Worm (Caenorhabditis elegans) whole organism, L2 larva: ENCODE measurements around the gene H10E21.1.
A peak's percentile ranks its signal among the peaks of the same experiment; 100 is the strongest.

Experiments used
- C34F6.9 ChIP-seq: fragments of 150-350 bp; optimal IDR thresholded peaks from 2 replicates; lab custom pipeline; 2014; ENCODE audit warnings: missing biosample characterization, missing genetic modification characterization
- F13H6.1 ChIP-seq: sonication (generic microtip); optimal IDR thresholded peaks from 2 replicates; lab custom pipeline; 2016; ENCODE audit warnings: missing genetic modification characterization, missing compliant biosample characterization
- R02D3.7 ChIP-seq: fragments of 150-350 bp; optimal IDR thresholded peaks from 2 replicates; lab custom pipeline; 2014; ENCODE audit warnings: missing biosample characterization, missing genetic modification characterization
- Y55F3AM.14 ChIP-seq: fragments of 200-800 bp; sonication (Bioruptor generic); optimal IDR thresholded peaks from 2 replicates; lab custom pipeline; 2018; ENCODE audit warnings: mild to moderate bottlenecking, missing genetic modification characterization, missing compliant biosample characterization
- alr-1 ChIP-seq: fragments of 150-350 bp; optimal IDR thresholded peaks from 2 replicates; lab custom pipeline; 2014; ENCODE audit warnings: missing biosample characterization, missing genetic modification characterization
- blmp-1 ChIP-seq: sonication (generic microtip); optimal IDR thresholded peaks from 2 replicates; lab custom pipeline; 2017; ENCODE audit warnings: missing genetic modification characterization, mild to moderate bottlenecking, missing compliant biosample characterization, antibody characterized with exemption, moderate library complexity; ENCODE audit not compliant: insufficient read depth
- ceh-16 ChIP-seq: fragments of 150-350 bp; optimal IDR thresholded peaks from 2 replicates; lab custom pipeline; 2014; ENCODE audit warnings: missing biosample characterization, missing genetic modification characterization
- ceh-82 ChIP-seq: fragments of 150-350 bp; optimal IDR thresholded peaks from 2 replicates; lab custom pipeline; 2014; ENCODE audit warnings: missing biosample characterization, missing genetic modification characterization
- crh-2 ChIP-seq: sonication (generic microtip); optimal IDR thresholded peaks from 2 replicates; lab custom pipeline; 2017; ENCODE audit warnings: missing biosample characterization, missing genetic modification characterization
- dmd-4 ChIP-seq: sonication (generic microtip); optimal IDR thresholded peaks from 2 replicates; lab custom pipeline; 2017; ENCODE audit warnings: missing biosample characterization, missing genetic modification characterization
- egl-27 ChIP-seq: sonication (generic microtip); optimal IDR thresholded peaks from 3 replicates; lab custom pipeline; 2017; ENCODE audit warnings: missing biosample characterization, missing genetic modification reagents, missing genetic modification characterization
- elt-1 ChIP-seq: fragments of 150-350 bp; optimal IDR thresholded peaks from 2 replicates; lab custom pipeline; 2014; ENCODE audit warnings: missing biosample characterization, missing genetic modification characterization
- elt-3 ChIP-seq: sonication (generic microtip); optimal IDR thresholded peaks from 2 replicates; lab custom pipeline; 2017; ENCODE audit warnings: missing biosample characterization, missing genetic modification characterization
- fos-1 ChIP-seq: fragments of 150-350 bp; optimal IDR thresholded peaks from 2 replicates; lab custom pipeline; 2014; ENCODE audit warnings: missing biosample characterization, missing genetic modification characterization
- lin-11 ChIP-seq: fragments of 150-350 bp; sonication (generic microtip); optimal IDR thresholded peaks from 2 replicates; lab custom pipeline; 2014; ENCODE audit warnings: missing biosample characterization, missing genetic modification characterization, inconsistent platforms, mixed read lengths
- lin-13 ChIP-seq: fragments of 150-350 bp; optimal IDR thresholded peaks from 2 replicates; lab custom pipeline; 2014; ENCODE audit warnings: missing biosample characterization, missing genetic modification reagents, missing genetic modification characterization
- lsy-2 ChIP-seq, 2 experiments: fragments of 150-350 bp in 1 of 2; sonication (generic microtip) in 1 of 2; optimal IDR thresholded peaks; 2 replicates each; lab custom pipeline; 2014 to 2017; ENCODE audit warnings: missing biosample characterization in 2 of 2, missing genetic modification characterization in 2 of 2
- mab-5 ChIP-seq: fragments of 150-350 bp; optimal IDR thresholded peaks from 2 replicates; lab custom pipeline; 2014; ENCODE audit warnings: missing biosample characterization, missing genetic modification characterization
- mbf-1 ChIP-seq: sonication (generic microtip); optimal IDR thresholded peaks from 2 replicates; lab custom pipeline; 2017; ENCODE audit warnings: missing biosample characterization, missing genetic modification characterization
- mdl-1 ChIP-seq, 2 experiments: fragments of 150-350 bp in 1 of 2; sonication (generic microtip) in 1 of 2; optimal IDR thresholded peaks; 2 replicates each; lab custom pipeline; 2017; ENCODE audit warnings: missing biosample characterization in 2 of 2, missing genetic modification characterization in 2 of 2
- nhr-10 ChIP-seq: sonication (generic microtip); optimal IDR thresholded peaks from 2 replicates; lab custom pipeline; 2017; ENCODE audit warnings: missing biosample characterization, missing genetic modification characterization
- nhr-11 ChIP-seq: fragments of 150-350 bp; optimal IDR thresholded peaks from 2 replicates; lab custom pipeline; 2014; ENCODE audit warnings: missing biosample characterization, missing genetic modification characterization
- nhr-12 ChIP-seq: fragments of 150-350 bp; optimal IDR thresholded peaks from 2 replicates; lab custom pipeline; 2014; ENCODE audit warnings: missing biosample characterization, missing genetic modification characterization
- nhr-129 ChIP-seq: fragments of 150-350 bp; optimal IDR thresholded peaks from 2 replicates; lab custom pipeline; 2014; ENCODE audit warnings: missing biosample characterization, missing genetic modification characterization
- nhr-21 ChIP-seq: fragments of 150-350 bp; optimal IDR thresholded peaks from 2 replicates; lab custom pipeline; 2014; ENCODE audit warnings: missing biosample characterization, missing genetic modification characterization
- nhr-237 ChIP-seq: fragments of 150-350 bp; optimal IDR thresholded peaks from 2 replicates; lab custom pipeline; 2014; ENCODE audit warnings: missing biosample characterization, missing genetic modification characterization
- nhr-6 ChIP-seq: fragments of 150-350 bp; optimal IDR thresholded peaks from 2 replicates; lab custom pipeline; 2014; ENCODE audit warnings: missing biosample characterization, missing genetic modification characterization
- nhr-77 ChIP-seq: fragments of 150-350 bp; optimal IDR thresholded peaks from 2 replicates; lab custom pipeline; 2014; ENCODE audit warnings: missing biosample characterization, missing genetic modification characterization
- peb-1 ChIP-seq: fragments of 150-350 bp; optimal IDR thresholded peaks from 2 replicates; lab custom pipeline; 2014; ENCODE audit warnings: missing biosample characterization, missing genetic modification characterization
- sem-4 ChIP-seq: fragments of 150-350 bp; optimal IDR thresholded peaks from 2 replicates; lab custom pipeline; 2014; ENCODE audit warnings: missing biosample characterization, missing genetic modification reagents, missing genetic modification characterization
- skn-1 ChIP-seq: sonication (generic microtip); optimal IDR thresholded peaks from 2 replicates; lab custom pipeline; 2017; ENCODE audit warnings: missing biosample characterization, missing genetic modification characterization
- sma-3 ChIP-seq: sonication (generic microtip); optimal IDR thresholded peaks from 2 replicates; lab custom pipeline; 2016; ENCODE audit warnings: missing genetic modification reagents, missing genetic modification characterization, missing compliant biosample characterization
- sma-9 ChIP-seq, 2 experiments: fragments of 150-350 bp in 1 of 2; sonication (generic microtip) in 1 of 2; optimal IDR thresholded peaks; 2 replicates each; lab custom pipeline; 2014 to 2016; ENCODE audit warnings: missing genetic modification characterization in 2 of 2, mild to moderate bottlenecking in 1 of 2, missing biosample characterization in 1 of 2, missing compliant biosample characterization in 1 of 2, missing genetic modification reagents in 1 of 2, moderate library complexity in 1 of 2
- unc-39 ChIP-seq: fragments of 150-350 bp; optimal IDR thresholded peaks from 2 replicates; lab custom pipeline; 2014; ENCODE audit warnings: missing biosample characterization, missing genetic modification characterization
- unc-55 ChIP-seq: fragments of 150-350 bp; sonication (generic microtip); optimal IDR thresholded peaks from 3 replicates; lab custom pipeline; 2014; ENCODE audit warnings: missing biosample characterization, missing genetic modification reagents, missing genetic modification characterization
- zag-1 ChIP-seq: fragments of 150-350 bp; optimal IDR thresholded peaks from 2 replicates; lab custom pipeline; 2014; ENCODE audit warnings: missing biosample characterization, missing genetic modification characterization
- ztf-1 ChIP-seq: fragments of 200-800 bp; sonication (Bioruptor generic); conservative IDR thresholded peaks from 2 replicates; pipeline ENCODE4 v1.3.6; 2022; ENCODE audit warnings: missing genetic modification characterization, missing compliant biosample characterization
- ztf-11 ChIP-seq: sonication (generic microtip); optimal IDR thresholded peaks from 2 replicates; lab custom pipeline; 2017; ENCODE audit warnings: missing biosample characterization, missing genetic modification characterization
- ztf-4 ChIP-seq: fragments of 150-350 bp; optimal IDR thresholded peaks from 2 replicates; lab custom pipeline; 2014; ENCODE audit warnings: missing biosample characterization, missing genetic modification characterization

Gene H10E21.1

ce11 chrIII:17558-17957 lies 2.0 kb downstream of the H10E21.1 start:
- no peak for TF ChIP-seq nhr-77 (tag; lab: Kevin White, UChicago)
- TF ChIP-seq nhr-11 (tag; lab: Kevin White, UChicago): no peak
- no peak for TF ChIP-seq ztf-1 (GFP tag; lab: Robert Waterston, UW)
- TF ChIP-seq nhr-6 (tag; lab: Kevin White, UChicago): no peak

ce11 chrIII:19509-19908 lies 3.9 kb downstream of the H10E21.1 start, which contains the start of gene H10E21.4:
Gene H10E21.4, minus strand, starts transcription at chrIII:19675.
- TF ChIP-seq nhr-237 (no peak), blmp-1 (tag; lab: Kevin White, UChicago) (no peak), zag-1 (tag; lab: Kevin White, UChicago) (no peak), unc-39 (no peak), ztf-11 (tag; lab: Kevin White, UChicago) (no peak), sem-4 (tag; lab: Kevin White, UChicago) (no peak)
- TF ChIP-seq, all 48 proteins: peak for 0

ce11 chrIII:21276-21675 lies 5.7 kb downstream of the H10E21.1 start:
- TF ChIP-seq lsy-2 (tag; optimal IDR thresholded peaks at IDR 0.05; lab: Kevin White, UChicago) (no peak), ztf-1 (GFP tag; lab: Robert Waterston, UW) (no peak), nhr-237 (no peak), unc-55 (no peak), mdl-1 (tag; optimal IDR thresholded peaks at IDR 0.05; lab: Kevin White, UChicago) (no peak), nhr-129 (no peak), lin-11 (no peak), crh-2 (no peak), sma-3 (no peak)
- TF ChIP-seq, all 48 proteins: peak for 0

ce11 chrIII:23862-24261 lies 8.3 kb downstream of the H10E21.1 start, which contains the start of gene H10E21.5:
Gene H10E21.5, minus strand, starts transcription at chrIII:23962.
- TF ChIP-seq ztf-11 (tag; lab: Kevin White, UChicago) (no peak), nhr-21 (no peak), mbf-1 (tag; lab: Kevin White, UChicago) (no peak), lin-11 (no peak), ceh-16 (tag; lab: Kevin White, UChicago) (no peak), nhr-11 (tag; lab: Kevin White, UChicago) (no peak), crh-2 (no peak), egl-27 (no peak), dmd-4 (no peak), mdl-1 (tag; optimal IDR thresholded peaks at IDR 0.05; lab: Kevin White, UChicago) (no peak), nhr-12 (tag; lab: Kevin White, UChicago) (no peak)

- TF ChIP-seq zag-1 (tag; lab: Kevin White, UChicago): peak; percentile 74
- TF ChIP-seq Y55F3AM.14 (GFP tag; lab: Kevin White, UChicago): peak; percentile 11
- TF ChIP-seq crh-2: peak; percentile 54
- TF ChIP-seq ztf-1 (GFP tag; lab: Robert Waterston, UW): no peak
- peak; percentile 87 for TF ChIP-seq sma-9 (GFP tag; optimal IDR thresholded peaks at IDR 0.05; lab: Kevin White, UChicago)
- no peak for TF ChIP-seq sma-9 (tag; optimal IDR thresholded peaks at IDR 0.05; lab: Kevin White, UChicago)
- TF ChIP-seq unc-55: peak; percentile 88
- TF ChIP-seq elt-3 (tag; lab: Kevin White, UChicago): no peak
- no peak for TF ChIP-seq blmp-1 (tag; lab: Kevin White, UChicago)
- TF ChIP-seq skn-1 (tag; lab: Kevin White, UChicago): no peak
- peak; percentile 79 for TF ChIP-seq C34F6.9 (tag; lab: Kevin White, UChicago)
- no peak for TF ChIP-seq R02D3.7 (tag; lab: Kevin White, UChicago)
- peak; percentile 62 for TF ChIP-seq lin-13
- peak; percentile 22 for TF ChIP-seq fos-1
- peak; percentile 44 to 70 for TF ChIP-seq lsy-2 (tag; optimal IDR thresholded peaks at IDR 0.05; lab: Kevin White, UChicago)
- peak; percentile 17 for TF ChIP-seq ceh-82 (tag; lab: Kevin White, UChicago)
- peak; percentile 75 for TF ChIP-seq nhr-129
- peak; percentile 77 for TF ChIP-seq F13H6.1 (tag; lab: Kevin White, UChicago)
- TF ChIP-seq nhr-21: peak; percentile 33
- TF ChIP-seq alr-1 (tag; lab: Kevin White, UChicago): no peak
- peak; percentile 59 for TF ChIP-seq egl-27
- no peak for TF ChIP-seq mbf-1 (tag; lab: Kevin White, UChicago)
- no peak for TF ChIP-seq peb-1 (tag; lab: Kevin White, UChicago)
- peak; percentile 72 to 85 for TF ChIP-seq mdl-1 (tag; optimal IDR thresholded peaks at IDR 0.05; lab: Kevin White, UChicago)
- TF ChIP-seq mab-5 (tag; lab: Kevin White, UChicago): peak; percentile 32
- no peak for TF ChIP-seq nhr-10 (tag; lab: Kevin White, UChicago)
- TF ChIP-seq nhr-6 (tag; lab: Kevin White, UChicago): peak; percentile 39
- TF ChIP-seq ztf-4: peak; percentile 47
- TF ChIP-seq elt-1 (tag; lab: Kevin White, UChicago): no peak
- peak; percentile 86 for TF ChIP-seq lin-11
These were observed 10.0 kb downstream of the H10E21.1 start for ce11 chrIII:25582-25996.
